Worm (Caenorhabditis elegans) whole organism, L1 larva: ENCODE results near the gene jud-4.

Experiments used
- C04F5.9 ChIP-seq: sonication (generic microtip); optimal IDR thresholded peaks from 2 replicates; lab custom pipeline; 2016; ENCODE audit warnings: missing genetic modification characterization, missing compliant biosample characterization
- Y116A8C.19 ChIP-seq: sonication (generic microtip); optimal IDR thresholded peaks from 2 replicates; lab custom pipeline; 2016; ENCODE audit warnings: missing compliant biosample characterization, missing genetic modification characterization, borderline replicate concordance
- ama-1 ChIP-seq: fragments of 150-350 bp; optimal IDR thresholded peaks from 2 replicates; lab custom pipeline; 2014
- blmp-1 ChIP-seq: fragments of 150-350 bp; optimal IDR thresholded peaks from 2 replicates; lab custom pipeline; 2014; ENCODE audit warnings: missing biosample characterization, missing genetic modification characterization
- ceh-63 ChIP-seq: fragments of 200-800 bp; sonication (Bioruptor generic); optimal IDR thresholded peaks from 2 replicates; lab custom pipeline; 2018; ENCODE audit warnings: mild to moderate bottlenecking, missing genetic modification characterization, missing compliant biosample characterization
- ceh-8 ChIP-seq: fragments of 200-800 bp; sonication (Bioruptor generic); optimal IDR thresholded peaks from 2 replicates; lab custom pipeline; 2018; ENCODE audit warnings: mild to moderate bottlenecking, missing genetic modification characterization, moderate library complexity, missing compliant biosample characterization
- ceh-82 ChIP-seq, 3 experiments: fragments of 150-350 bp in 1 of 3; sonication (generic microtip) in 2 of 3; optimal IDR thresholded peaks; 2 replicates each; lab custom pipeline; 2014 to 2017; ENCODE audit warnings: missing biosample characterization in 3 of 3, missing genetic modification characterization in 3 of 3
- ceh-88 ChIP-seq: fragments of 200-800 bp; sonication (Bioruptor generic); IDR thresholded peaks from 2 replicates; pipeline ENCODE4 v1.3.6; 2022; ENCODE audit warnings: missing genetic modification characterization, missing compliant biosample characterization
- dsc-1 ChIP-seq: sonication (generic microtip); optimal IDR thresholded peaks from 2 replicates; lab custom pipeline; 2016; ENCODE audit warnings: mild to moderate bottlenecking, missing genetic modification characterization, missing compliant biosample characterization
- efl-1 ChIP-seq, 4 experiments: fragments of 150-350 bp; optimal IDR thresholded peaks in 3 of 4; peaks in 1 of 4; 1 replicate in 1 of 4; 2 replicates in 3 of 4; lab custom pipeline; 2014; ENCODE audit warnings: missing biosample characterization in 2 of 4, missing genetic modification characterization in 2 of 4, missing genetic modification reagents in 2 of 4
- efl-3 ChIP-seq: fragments of 200-800 bp; sonication (Bioruptor generic); optimal IDR thresholded peaks from 2 replicates; lab custom pipeline; 2018; ENCODE audit warnings: mild to moderate bottlenecking, missing genetic modification characterization, missing compliant biosample characterization
- egl-13 ChIP-seq: sonication (generic microtip); optimal IDR thresholded peaks from 2 replicates; lab custom pipeline; 2016; ENCODE audit warnings: missing genotype, missing genetic modification reagents, missing genetic modification characterization, missing compliant biosample characterization
- elt-3 ChIP-seq, 6 experiments: fragments of 150-350 bp in 1 of 6; sonication (generic microtip); optimal IDR thresholded peaks; 2 replicates each; lab custom pipeline; 2017 to 2018; ENCODE audit warnings: missing biosample characterization in 6 of 6, missing genetic modification characterization in 6 of 6, inconsistent platforms in 1 of 6
- ets-5 ChIP-seq: fragments of 200-800 bp; sonication (Bioruptor generic); IDR thresholded peaks from 2 replicates; pipeline ENCODE4 v1.3.6; 2022; ENCODE audit warnings: missing genetic modification characterization, missing compliant biosample characterization
- fkh-8 ChIP-seq: sonication (generic microtip); optimal IDR thresholded peaks from 2 replicates; lab custom pipeline; 2016; ENCODE audit warnings: mild to moderate bottlenecking, missing genetic modification characterization, missing compliant biosample characterization
- fos-1 ChIP-seq: fragments of 150-350 bp; optimal IDR thresholded peaks from 2 replicates; lab custom pipeline; 2014; ENCODE audit warnings: missing biosample characterization, missing genetic modification characterization
- jun-1 ChIP-seq: fragments of 150-350 bp; optimal IDR thresholded peaks from 2 replicates; lab custom pipeline; 2014; ENCODE audit warnings: missing biosample characterization, missing genetic modification reagents, missing genetic modification characterization
- lin-14 ChIP-seq: fragments of 200-800 bp; sonication (Bioruptor generic); optimal IDR thresholded peaks from 2 replicates; lab custom pipeline; 2018; ENCODE audit warnings: mild to moderate bottlenecking, missing genetic modification characterization, moderate library complexity, missing compliant biosample characterization
- lin-35 ChIP-seq, 2 experiments: fragments of 150-350 bp; optimal IDR thresholded peaks; 2 replicates each; lab custom pipeline; 2014; ENCODE audit warnings: missing biosample characterization in 2 of 2, missing genetic modification characterization in 2 of 2, missing genetic modification reagents in 2 of 2
- lsy-2 ChIP-seq, 2 experiments: fragments of 150-350 bp; optimal IDR thresholded peaks; 2 replicates each; lab custom pipeline; 2014; ENCODE audit warnings: missing biosample characterization in 2 of 2, missing genetic modification characterization in 2 of 2
- mef-2 ChIP-seq: fragments of 150-350 bp; optimal IDR thresholded peaks from 2 replicates; lab custom pipeline; 2014; ENCODE audit warnings: missing biosample characterization, missing genetic modification characterization
- nhr-12 ChIP-seq: sonication (generic microtip); optimal IDR thresholded peaks from 2 replicates; lab custom pipeline; 2017; ENCODE audit warnings: missing biosample characterization, missing genetic modification characterization
- nhr-19 ChIP-seq: fragments of 200-800 bp; sonication (Bioruptor generic); conservative IDR thresholded peaks from 2 replicates; pipeline ENCODE4 v1.3.6; 2022; ENCODE audit warnings: missing genetic modification characterization, missing compliant biosample characterization
- nhr-20 ChIP-seq: sonication (generic microtip); optimal IDR thresholded peaks from 2 replicates; lab custom pipeline; 2016; ENCODE audit warnings: mild to moderate bottlenecking, missing genetic modification characterization, missing compliant biosample characterization
- nhr-237 ChIP-seq: fragments of 150-350 bp; optimal IDR thresholded peaks from 2 replicates; lab custom pipeline; 2014; ENCODE audit warnings: missing biosample characterization, missing genetic modification characterization
- nhr-47 ChIP-seq: sonication (generic microtip); optimal IDR thresholded peaks from 2 replicates; lab custom pipeline; 2016; ENCODE audit warnings: mild to moderate bottlenecking, missing genetic modification characterization, moderate library complexity, missing compliant biosample characterization
- nhr-71 ChIP-seq: sonication (generic microtip); optimal IDR thresholded peaks from 2 replicates; lab custom pipeline; 2016; ENCODE audit warnings: mild to moderate bottlenecking, missing genetic modification characterization, moderate library complexity, missing compliant biosample characterization
- nhr-90 ChIP-seq: sonication (generic microtip); optimal IDR thresholded peaks from 2 replicates; lab custom pipeline; 2016; ENCODE audit warnings: mild to moderate bottlenecking, missing genetic modification characterization, missing compliant biosample characterization; ENCODE audit not compliant: poor library complexity
- pag-3 ChIP-seq: sonication (generic microtip); optimal IDR thresholded peaks from 2 replicates; lab custom pipeline; 2017; ENCODE audit warnings: missing genetic modification characterization, mild to moderate bottlenecking, missing compliant biosample characterization, antibody characterized with exemption, borderline replicate concordance; ENCODE audit not compliant: insufficient read depth
- pax-3 ChIP-seq: fragments of 200-800 bp; sonication (Bioruptor generic); optimal IDR thresholded peaks from 2 replicates; lab custom pipeline; 2018; ENCODE audit warnings: mild to moderate bottlenecking, missing genetic modification characterization, moderate library complexity, missing compliant biosample characterization
- rnt-1 ChIP-seq: sonication (generic microtip); optimal IDR thresholded peaks from 2 replicates; lab custom pipeline; 2016; ENCODE audit warnings: mild to moderate bottlenecking, missing genetic modification characterization, moderate library complexity, missing compliant biosample characterization
- skn-1 ChIP-seq: fragments of 150-350 bp; optimal IDR thresholded peaks from 2 replicates; lab custom pipeline; 2014; ENCODE audit warnings: missing biosample characterization, missing genetic modification characterization
- tbx-2 ChIP-seq: sonication (generic microtip); optimal IDR thresholded peaks from 2 replicates; lab custom pipeline; 2016; ENCODE audit warnings: missing genetic modification characterization, missing compliant biosample characterization
- unc-86 ChIP-seq: sonication (generic microtip); optimal IDR thresholded peaks from 2 replicates; lab custom pipeline; 2016; ENCODE audit warnings: missing genetic modification characterization, missing compliant biosample characterization
- xbp-1 ChIP-seq: sonication (generic microtip); optimal IDR thresholded peaks from 2 replicates; lab custom pipeline; 2016; ENCODE audit warnings: missing genetic modification characterization, missing compliant biosample characterization
- zag-1 ChIP-seq: fragments of 150-350 bp; optimal IDR thresholded peaks from 2 replicates; lab custom pipeline; 2014; ENCODE audit warnings: missing biosample characterization, missing genetic modification characterization
- zip-4 ChIP-seq: fragments of 200-800 bp; sonication (Bioruptor generic); optimal IDR thresholded peaks from 2 replicates; lab custom pipeline; 2018; ENCODE audit warnings: mild to moderate bottlenecking, missing genetic modification characterization, moderate library complexity, missing compliant biosample characterization
- ztf-11 ChIP-seq, 2 experiments: sonication (generic microtip); optimal IDR thresholded peaks; 2 replicates each; lab custom pipeline; 2016 to 2017; ENCODE audit warnings: missing genetic modification characterization in 2 of 2, missing biosample characterization in 1 of 2, missing compliant biosample characterization in 1 of 2
- ztf-4 ChIP-seq: fragments of 150-350 bp; optimal IDR thresholded peaks from 2 replicates; lab custom pipeline; 2014; ENCODE audit warnings: missing biosample characterization, missing genetic modification characterization

Gene jud-4

DNA sequence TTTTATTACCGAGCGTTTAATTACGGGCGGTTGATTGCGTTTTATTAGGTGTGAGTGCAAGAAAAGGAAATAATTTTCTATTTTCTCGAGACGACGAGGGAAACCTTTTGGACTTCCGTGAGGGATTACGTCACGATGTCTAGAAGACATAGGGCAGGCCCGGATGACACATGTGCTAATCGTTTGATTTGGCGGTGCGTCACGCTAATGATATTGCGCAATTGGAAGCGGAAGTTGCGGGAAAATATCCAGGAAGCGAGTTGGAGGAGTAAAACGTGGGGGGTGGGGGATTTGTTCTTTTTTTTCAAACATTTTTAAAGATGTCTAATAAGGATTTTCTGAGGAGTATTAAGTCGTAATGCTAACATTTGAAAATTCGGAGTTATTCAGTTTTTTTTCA, 19.3 kb upstream of the jud-4 start:
- no peak for TF ChIP-seq nhr-19 (GFP tag; lab: Robert Waterston, UW)
- TF ChIP-seq C04F5.9 (tag; lab: Kevin White, UChicago): no peak
- peak in 1 of 6 experiments; percentile 2 for TF ChIP-seq elt-3 (tag; optimal IDR thresholded peaks at IDR 0.05; lab: Kevin White, UChicago)
- TF ChIP-seq nhr-90 (tag; lab: Kevin White, UChicago): no peak
- TF ChIP-seq jun-1: no peak
- no peak for TF ChIP-seq lsy-2 (tag; optimal IDR thresholded peaks at IDR 0.05; lab: Kevin White, UChicago)
- no peak for TF ChIP-seq mef-2 (tag; lab: Kevin White, UChicago)
- peak; percentile 33 for TF ChIP-seq pax-3 (tag; lab: Kevin White, UChicago)
- peak; percentile 67 for TF ChIP-seq fkh-8 (tag; lab: Kevin White, UChicago)
- TF ChIP-seq unc-86: peak; percentile 54
- no peak for TF ChIP-seq ztf-11 (tag; optimal IDR thresholded peaks at IDR 0.05; lab: Kevin White, UChicago)
- no peak for TF ChIP-seq ama-1 (lab: Kevin White, UChicago)
- TF ChIP-seq nhr-12 (tag; lab: Kevin White, UChicago): no peak
- peak; percentile 53 for TF ChIP-seq nhr-47 (tag; lab: Kevin White, UChicago)
- TF ChIP-seq nhr-237: no peak
- no peak for TF ChIP-seq xbp-1 (tag; lab: Kevin White, UChicago)
- TF ChIP-seq nhr-71: peak; percentile 32
- peak; percentile 40 for TF ChIP-seq lin-14
- no peak for TF ChIP-seq pag-3
- no peak for TF ChIP-seq fos-1 (tag; lab: Kevin White, UChicago)
- no peak for TF ChIP-seq zag-1
- TF ChIP-seq ceh-63: peak; percentile 62
- TF ChIP-seq blmp-1 (tag; lab: Kevin White, UChicago): peak; percentile 45
- peak; percentile 81 for TF ChIP-seq dsc-1
- 0 out of 2 replicates have a peak, but pooled peaks have one; percentile 75 for TF ChIP-seq ets-5 (GFP tag; lab: Robert Waterston, UW)
- TF ChIP-seq egl-13: peak; percentile 63
- no peak for TF ChIP-seq ceh-82 (tag; optimal IDR thresholded peaks at IDR 0.05; lab: Kevin White, UChicago)
- TF ChIP-seq lin-35 (GFP tag; optimal IDR thresholded peaks at IDR 0.05; lab: Kevin White, UChicago): no peak
- no peak for TF ChIP-seq efl-3
- peak; percentile 9 for TF ChIP-seq skn-1
- peak; percentile 70 for TF ChIP-seq ceh-8

DNA sequence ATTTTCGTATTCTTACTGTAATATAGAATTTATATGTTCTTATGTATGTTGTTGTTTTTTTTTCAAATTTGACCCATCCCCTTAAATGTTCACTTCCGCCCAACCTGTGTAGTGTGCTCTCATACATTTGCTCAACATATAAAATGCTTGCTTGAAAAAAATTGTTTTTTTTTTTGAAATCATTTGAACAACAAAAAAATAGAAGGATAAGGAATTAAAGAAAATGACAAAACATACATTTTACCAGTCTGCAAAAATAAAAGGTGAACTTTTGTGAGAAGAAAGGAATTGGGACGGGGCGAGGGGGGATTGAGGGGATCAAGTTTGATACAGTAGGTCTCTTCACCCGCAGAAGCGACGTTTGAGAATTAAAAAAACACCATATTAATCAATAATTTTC, 15.5 kb upstream of the jud-4 start:
- TF ChIP-seq skn-1 (no peak), rnt-1 (tag; lab: Kevin White, UChicago) (no peak), zag-1 (no peak), efl-1 (optimal IDR thresholded peaks at IDR 0.05; lab: Kevin White, UChicago) (no peak), efl-1 (GFP tag; optimal IDR thresholded peaks at IDR 0.05 in 1 of 2; lab: Kevin White, UChicago) (no peak), Y116A8C.19 (no peak), xbp-1 (tag; lab: Kevin White, UChicago) (no peak), ztf-4 (no peak), tbx-2 (tag; lab: Kevin White, UChicago) (no peak), ceh-88 (GFP tag; lab: Robert Waterston, UW) (no peak), zip-4 (GFP tag; lab: Kevin White, UChicago) (no peak)

DNA sequence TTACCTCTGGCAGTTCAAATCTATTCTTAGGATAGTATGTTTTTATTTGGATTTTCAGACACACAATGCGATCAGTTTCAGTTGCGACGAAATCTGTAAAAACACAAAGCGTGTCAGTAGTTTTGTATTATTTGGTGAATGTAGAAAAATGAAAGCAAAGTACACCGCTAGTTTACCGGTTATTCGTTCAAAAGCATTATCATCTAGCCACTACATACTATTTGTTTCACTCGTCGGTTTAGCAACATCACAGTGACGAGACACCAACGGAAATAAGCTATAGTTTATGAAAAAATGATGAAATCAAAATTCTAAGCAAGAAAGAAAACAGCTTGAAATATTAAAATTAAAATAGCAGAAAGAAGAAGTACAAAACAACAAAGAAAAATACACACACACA, 13.3 kb upstream of the jud-4 start:
- TF ChIP-seq nhr-20 (tag; lab: Kevin White, UChicago) (no peak), efl-1 (optimal IDR thresholded peaks at IDR 0.05; lab: Kevin White, UChicago) (no peak), efl-1 (GFP tag; optimal IDR thresholded peaks at IDR 0.05 in 1 of 2; lab: Kevin White, UChicago) (peak in 1 of 2 experiments; percentile 24)
